Fruit fly (Drosophila melanogaster) whole organism, embryonic: Measurements from ENCODE around the gene Fgop2.
A peak's percentile ranks its signal among the peaks of the same experiment; 100 is the strongest.

ENCODE experiments used
- Asciz ChIP-seq: fragments of 200-800 bp; sonication (Bioruptor generic); optimal IDR thresholded peaks from 2 replicates; lab custom pipeline; 2017; ENCODE audit warnings: missing biosample characterization, mild to moderate bottlenecking, missing genetic modification characterization, missing genetic modification reagents
- CG10959 ChIP-seq: fragments of 200-800 bp; sonication (Bioruptor generic); IDR thresholded peaks from 2 replicates; pipeline ENCODE4 v1.3.6; 2022; ENCODE audit warnings: missing biosample characterization, missing genetic modification characterization
- CG11560 ChIP-seq: fragments of 200-800 bp; sonication (Bioruptor generic); IDR thresholded peaks from 3 replicates; pipeline ENCODE4 v1.3.6; 2022; ENCODE audit warnings: missing biosample characterization, missing genetic modification characterization
- CG12071 ChIP-seq: fragments of 200-800 bp; sonication (Bioruptor generic); optimal IDR thresholded peaks from 3 replicates; lab custom pipeline; 2018; ENCODE audit warnings: missing biosample characterization, mild to moderate bottlenecking, missing genetic modification characterization
- CG1233 ChIP-seq: fragments of 200-800 bp; sonication (Bioruptor generic); optimal IDR thresholded peaks from 4 replicates; lab custom pipeline; 2018; ENCODE audit warnings: missing biosample characterization, mild to moderate bottlenecking, missing genetic modification characterization
- CG13624 ChIP-seq: fragments of 200-800 bp; sonication (Bioruptor generic); optimal IDR thresholded peaks from 2 replicates; lab custom pipeline; 2016; ENCODE audit warnings: missing biosample characterization, missing genetic modification characterization
- CG15011 ChIP-seq: fragments of 200-800 bp; sonication (Bioruptor generic); optimal IDR thresholded peaks from 3 replicates; lab custom pipeline; 2018; ENCODE audit warnings: missing biosample characterization, mild to moderate bottlenecking, missing genetic modification characterization
- CG15601 ChIP-seq: fragments of 200-800 bp; sonication (Bioruptor generic); optimal IDR thresholded peaks from 3 replicates; lab custom pipeline; 2019; ENCODE audit warnings: missing biosample characterization, mild to moderate bottlenecking, missing genetic modification characterization, moderate library complexity
- CG17186 ChIP-seq: fragments of 200-800 bp; sonication (Bioruptor generic); optimal IDR thresholded peaks from 3 replicates; lab custom pipeline; 2017; ENCODE audit warnings: missing biosample characterization, missing genetic modification reagents, missing genetic modification characterization
- CG18476 ChIP-seq: fragments of 200-800 bp; sonication (Bioruptor generic); optimal IDR thresholded peaks from 2 replicates; lab custom pipeline; 2016; ENCODE audit warnings: missing biosample characterization, mild to moderate bottlenecking, missing genetic modification characterization
- CG2116 ChIP-seq: fragments of 200-800 bp; sonication (Bioruptor generic); optimal IDR thresholded peaks from 3 replicates; lab custom pipeline; 2018; ENCODE audit warnings: missing biosample characterization, mild to moderate bottlenecking, missing genetic modification characterization
- CG2120 ChIP-seq: fragments of 200-800 bp; sonication (Bioruptor generic); optimal IDR thresholded peaks from 3 replicates; lab custom pipeline; 2016; ENCODE audit warnings: missing biosample characterization, missing genetic modification characterization
- CG33557 ChIP-seq: fragments of 200-800 bp; sonication (Bioruptor generic); optimal IDR thresholded peaks from 2 replicates; lab custom pipeline; 2019; ENCODE audit warnings: missing biosample characterization, mild to moderate bottlenecking, missing genetic modification characterization, moderate library complexity
- CG34376 ChIP-seq: fragments of 200-800 bp; sonication (Bioruptor generic); optimal IDR thresholded peaks from 2 replicates; lab custom pipeline; 2018; ENCODE audit warnings: missing biosample characterization, mild to moderate bottlenecking, missing genetic modification characterization
- CG3995 ChIP-seq: fragments of 200-800 bp; sonication (Bioruptor generic); optimal IDR thresholded peaks from 3 replicates; lab custom pipeline; 2016; ENCODE audit warnings: missing biosample characterization, missing genetic modification characterization
- CG6813 ChIP-seq: fragments of 200-800 bp; sonication (Bioruptor generic); optimal IDR thresholded peaks from 2 replicates; lab custom pipeline; 2017; ENCODE audit warnings: missing biosample characterization, missing genetic modification characterization, mild to moderate bottlenecking, moderate library complexity, missing genetic modification reagents
- CG8388 ChIP-seq: fragments of 200-800 bp; sonication (Bioruptor generic); optimal IDR thresholded peaks from 2 replicates; lab custom pipeline; 2019; ENCODE audit warnings: missing biosample characterization, mild to moderate bottlenecking, missing genetic modification characterization, moderate library complexity
- CG8944 ChIP-seq: fragments of 200-800 bp; sonication (Bioruptor generic); optimal IDR thresholded peaks from 3 replicates; lab custom pipeline; 2016; ENCODE audit warnings: missing biosample characterization, missing genetic modification characterization
- CG9727 ChIP-seq: fragments of 200-800 bp; sonication (Bioruptor generic); optimal IDR thresholded peaks from 3 replicates; lab custom pipeline; 2017; ENCODE audit warnings: missing biosample characterization, mild to moderate bottlenecking, missing genetic modification characterization
- Dip3 ChIP-seq: fragments of 200-800 bp; sonication (Bioruptor generic); optimal IDR thresholded peaks from 3 replicates; lab custom pipeline; 2016; ENCODE audit warnings: missing biosample characterization, missing genetic modification characterization
- E2f1 ChIP-seq: fragments of 200-800 bp; sonication (Bioruptor generic); IDR thresholded peaks from 2 replicates; pipeline ENCODE4 v1.3.6; 2022; ENCODE audit warnings: missing biosample characterization, missing genetic modification characterization
- Ets65A ChIP-seq: fragments of 200-800 bp; sonication (Bioruptor generic); peaks from one replicate; lab custom pipeline; 2016; ENCODE audit warnings: missing biosample characterization, missing genetic modification characterization
- Fer1 ChIP-seq: fragments of 200-800 bp; sonication (Bioruptor generic); optimal IDR thresholded peaks from 2 replicates; lab custom pipeline; 2017; ENCODE audit warnings: missing biosample characterization, mild to moderate bottlenecking, missing genetic modification characterization
- Gug ChIP-seq: fragments of 200-800 bp; sonication (Bioruptor generic); IDR thresholded peaks from 4 replicates; pipeline ENCODE4 v1.3.6; 2022; ENCODE audit warnings: missing biosample characterization, missing genetic modification characterization
- Hand ChIP-seq: fragments of 200-800 bp; sonication (Bioruptor generic); optimal IDR thresholded peaks from 2 replicates; lab custom pipeline; 2017; ENCODE audit warnings: mild to moderate bottlenecking, missing biosample characterization, missing genetic modification reagents, missing genetic modification characterization
- HmgZ ChIP-seq: fragments of 200-800 bp; sonication (Bioruptor generic); optimal IDR thresholded peaks from 2 replicates; lab custom pipeline; 2018; ENCODE audit warnings: missing biosample characterization, mild to moderate bottlenecking, missing genetic modification characterization
- Hsf ChIP-seq: fragments of 200-800 bp; sonication (Bioruptor generic); optimal IDR thresholded peaks from 3 replicates; lab custom pipeline; 2016; ENCODE audit warnings: missing biosample characterization, missing genetic modification characterization
- Jarid2 ChIP-seq: fragments of 200-800 bp; sonication (Bioruptor generic); optimal IDR thresholded peaks from 3 replicates; lab custom pipeline; 2017; ENCODE audit warnings: mild to moderate bottlenecking, missing biosample characterization, missing genetic modification reagents, missing genetic modification characterization
- Lim3 ChIP-seq: fragments of 200-800 bp; sonication (Bioruptor generic); IDR thresholded peaks from 2 replicates; pipeline ENCODE4 v1.3.6; 2022; ENCODE audit warnings: missing biosample characterization, missing genetic modification characterization
- MTF-1 ChIP-seq: fragments of 200-800 bp; sonication (Bioruptor generic); optimal IDR thresholded peaks from 2 replicates; lab custom pipeline; 2018; ENCODE audit warnings: missing biosample characterization, mild to moderate bottlenecking, missing genetic modification characterization, borderline replicate concordance
- Mad ChIP-seq: fragments of 200-800 bp; sonication (Bioruptor generic); optimal IDR thresholded peaks from 2 replicates; lab custom pipeline; 2016; ENCODE audit warnings: missing biosample characterization, missing genetic modification characterization
- Max ChIP-seq: fragments of 200-800 bp; sonication (Bioruptor generic); optimal IDR thresholded peaks from 2 replicates; lab custom pipeline; 2016; ENCODE audit warnings: missing biosample characterization, mild to moderate bottlenecking, missing genetic modification characterization
- Nf-YA ChIP-seq: fragments of 200-800 bp; sonication (Bioruptor generic); IDR thresholded peaks from 2 replicates; pipeline ENCODE4 v1.3.6; 2022; ENCODE audit warnings: missing biosample characterization, missing genetic modification characterization
- Ssrp ChIP-seq: fragments of 200-800 bp; sonication (Bioruptor generic); optimal IDR thresholded peaks from 2 replicates; lab custom pipeline; 2018; ENCODE audit warnings: missing biosample characterization, mild to moderate bottlenecking, missing genetic modification characterization, moderate library complexity
- aop ChIP-seq: fragments of 200-800 bp; sonication (Bioruptor generic); IDR thresholded peaks from 2 replicates; pipeline ENCODE4 v1.3.6; 2022; ENCODE audit warnings: missing biosample characterization, missing genetic modification characterization
- ash1 ChIP-seq: fragments of 200-800 bp; sonication (Bioruptor generic); optimal IDR thresholded peaks from 2 replicates; lab custom pipeline; 2018; ENCODE audit warnings: missing biosample characterization, mild to moderate bottlenecking, missing genetic modification characterization
- bbx ChIP-seq: fragments of 200-800 bp; sonication (Bioruptor generic); IDR thresholded peaks from 2 replicates; pipeline ENCODE4 v1.3.6; 2022; ENCODE audit warnings: missing biosample characterization, missing genetic modification characterization; ENCODE audit not compliant: partially characterized antibody
- crp ChIP-seq, 2 experiments: fragments of 200-800 bp; sonication (Bioruptor generic); optimal IDR thresholded peaks; 2 replicates in 1 of 2; 3 replicates in 1 of 2; lab custom pipeline; 2017; ENCODE audit warnings: missing biosample characterization in 2 of 2, missing genetic modification characterization in 2 of 2, mild to moderate bottlenecking in 1 of 2, moderate library complexity in 1 of 2
- dmrt11E ChIP-seq: fragments of 200-800 bp; sonication (Bioruptor generic); optimal IDR thresholded peaks from 3 replicates; lab custom pipeline; 2018; ENCODE audit warnings: missing biosample characterization, mild to moderate bottlenecking, missing genetic modification characterization, moderate library complexity
- dmrt99B ChIP-seq: fragments of 200-800 bp; sonication (Bioruptor generic); optimal IDR thresholded peaks from 2 replicates; lab custom pipeline; 2018; ENCODE audit warnings: missing biosample characterization, mild to moderate bottlenecking, missing genetic modification characterization, moderate library complexity
- en ChIP-seq: fragments of 200-800 bp; sonication (Bioruptor generic); optimal IDR thresholded peaks from 2 replicates; lab custom pipeline; 2016; ENCODE audit warnings: missing biosample characterization, missing genetic modification characterization
- esg ChIP-seq: fragments of 200-800 bp; sonication (Bioruptor generic); conservative IDR thresholded peaks from 2 replicates; pipeline ENCODE4 v1.3.6; 2022; ENCODE audit warnings: missing biosample characterization, missing genetic modification characterization
- exex ChIP-seq: fragments of 200-800 bp; sonication (Bioruptor generic); optimal IDR thresholded peaks from 4 replicates; lab custom pipeline; 2018; ENCODE audit warnings: missing biosample characterization, mild to moderate bottlenecking, missing genetic modification characterization, moderate library complexity
- ftz-f1 ChIP-seq: fragments of 200-800 bp; sonication (Bioruptor generic); optimal IDR thresholded peaks from 2 replicates; lab custom pipeline; 2016; ENCODE audit warnings: missing biosample characterization, missing genetic modification characterization
- grn ChIP-seq: fragments of 200-800 bp; sonication (Bioruptor generic); optimal IDR thresholded peaks from 3 replicates; lab custom pipeline; 2017; ENCODE audit warnings: missing biosample characterization, missing genetic modification characterization
- gt ChIP-seq: fragments of 200-800 bp; sonication (Bioruptor generic); IDR thresholded peaks from 2 replicates; pipeline ENCODE4 v1.3.6; 2022; ENCODE audit warnings: missing biosample characterization, missing genetic modification characterization
- hbn ChIP-seq: fragments of 200-800 bp; sonication (Bioruptor generic); IDR thresholded peaks from 2 replicates; pipeline ENCODE4 v1.3.6; 2022; ENCODE audit warnings: missing biosample characterization, missing genetic modification characterization; ENCODE audit not compliant: partially characterized antibody
- jigr1 ChIP-seq: fragments of 200-800 bp; sonication (Bioruptor generic); IDR thresholded peaks from 3 replicates; pipeline ENCODE4 v1.3.6; 2022; ENCODE audit warnings: missing biosample characterization, missing genetic modification characterization
- mam ChIP-seq: fragments of 200-800 bp; sonication (Bioruptor generic); optimal IDR thresholded peaks from 3 replicates; lab custom pipeline; 2016; ENCODE audit warnings: missing biosample characterization, missing genetic modification characterization
- nerfin-1 ChIP-seq: fragments of 200-800 bp; sonication (Bioruptor generic); optimal IDR thresholded peaks from 3 replicates; lab custom pipeline; 2019; ENCODE audit warnings: missing biosample characterization, mild to moderate bottlenecking, missing genetic modification characterization, moderate library complexity
- org-1 ChIP-seq: fragments of 200-800 bp; sonication (Bioruptor generic); optimal IDR thresholded peaks from 2 replicates; lab custom pipeline; 2017; ENCODE audit warnings: missing biosample characterization, missing genetic modification characterization
- tin ChIP-seq: fragments of 200-800 bp; sonication (Bioruptor generic); optimal IDR thresholded peaks from 3 replicates; lab custom pipeline; 2016; ENCODE audit warnings: missing biosample characterization, missing genetic modification characterization

The Fgop2 gene

dm6 chr2L:6913964-6914363, 31.1 kb downstream of the Fgop2 start, which contains the start of gene Wee1 (continued):
- TF ChIP-seq CG2116 (GFP tag; lab: Kevin White, UChicago) (peak; percentile 63), CG17186 (GFP tag; lab: Kevin White, UChicago) (peak; percentile 65), Jarid2 (GFP tag; lab: Kevin White, UChicago) (no peak), CG8944 (GFP tag; lab: Kevin White, UChicago) (no peak), CG15011 (no peak), en (no peak), CG10959 (GFP tag; lab: Robert Waterston, UW) (no peak), exex (tag; lab: Kevin White, UChicago) (no peak), Max (GFP tag; lab: Kevin White, UChicago) (no peak), CG18476 (GFP tag; lab: Kevin White, UChicago) (no peak), CG34376 (GFP tag; lab: Kevin White, UChicago) (no peak), ftz-f1 (no peak), HmgZ (tag; lab: Kevin White, UChicago) (peak; percentile 84), nerfin-1 (tag; lab: Kevin White, UChicago) (peak; percentile 99), mam (GFP tag; lab: Kevin White, UChicago) (no peak), gt (GFP tag; lab: Robert Waterston, UW) (no peak), hbn (GFP tag; lab: Robert Waterston, UW) (no peak), CG1233 (GFP tag; lab: Kevin White, UChicago) (no peak), CG12071 (GFP tag; lab: Kevin White, UChicago) (no peak), Gug (GFP tag; lab: Robert Waterston, UW) (no peak), CG9727 (GFP tag; lab: Kevin White, UChicago) (no peak), dmrt99B (no peak), Mad (GFP tag; lab: Kevin White, UChicago) (no peak), Nf-YA (GFP tag; lab: Robert Waterston, UW) (no peak), Lim3 (GFP tag; lab: Robert Waterston, UW) (no peak), esg (GFP tag; lab: Robert Waterston, UW) (no peak), CG3995 (GFP tag; lab: Kevin White, UChicago) (no peak), Fer1 (GFP tag; lab: Kevin White, UChicago) (no peak), Dip3 (GFP tag; lab: Kevin White, UChicago) (no peak), CG6813 (GFP tag; lab: Kevin White, UChicago) (no peak), Hsf (GFP tag; lab: Kevin White, UChicago) (no peak), MTF-1 (GFP tag; lab: Kevin White, UChicago) (no peak), dmrt11E (tag; lab: Kevin White, UChicago) (no peak), CG8388 (no peak), CG13624 (GFP tag; lab: Kevin White, UChicago) (no peak), E2f1 (no peak), ash1 (GFP tag; lab: Kevin White, UChicago) (no peak), grn (no peak), Ssrp (tag; lab: Kevin White, UChicago) (no peak), Asciz (GFP tag; lab: Kevin White, UChicago) (no peak), org-1 (GFP tag; lab: Kevin White, UChicago) (no peak), bbx (no peak; the same call in 1 of the 2 replicates), aop (GFP tag; lab: Robert Waterston, UW) (no peak), Ets65A (GFP tag; lab: Kevin White, UChicago) (no peak), tin (GFP tag; lab: Kevin White, UChicago) (no peak), CG2120 (GFP tag; lab: Kevin White, UChicago) (no peak), jigr1 (GFP tag; lab: Robert Waterston, UW) (no peak), Hand (GFP tag; lab: Kevin White, UChicago) (no peak), crp (GFP tag; optimal IDR thresholded peaks at IDR 0.05; lab: Kevin White, UChicago) (peak in 1 of 2 experiments; percentile 7), CG11560 (tag; lab: Robert Waterston, UW) (no peak), CG15601 (tag; lab: Kevin White, UChicago) (peak; percentile 13), CG33557 (GFP tag; lab: Kevin White, UChicago) (no peak)
